Fruit fly (Drosophila melanogaster): ENCODE measurements around the gene CG44838.

The CG44838 gene

dm6 chr3L:9446731-9447238, 14.1 kb upstream of the CG44838 start, which contains the start of gene CG3529:
CG3529 (plus strand) TSS chr3L:9446864.
- TF ChIP-seq psq (optimal IDR thresholded peaks at IDR 0.05), result no peak
- TF ChIP-seq pan (optimal IDR thresholded peaks at IDR 0.05), result no peak
- TF ChIP-seq Dll (optimal IDR thresholded peaks at IDR 0.05), result no peak
- no peak for TF ChIP-seq EcR (GFP tag; optimal IDR thresholded peaks at IDR 0.05)
- TF ChIP-seq CG8478 (optimal IDR thresholded peaks at IDR 0.05), result no peak
- TF ChIP-seq usp (GFP tag; optimal IDR thresholded peaks at IDR 0.05), result no peak

DNA sequence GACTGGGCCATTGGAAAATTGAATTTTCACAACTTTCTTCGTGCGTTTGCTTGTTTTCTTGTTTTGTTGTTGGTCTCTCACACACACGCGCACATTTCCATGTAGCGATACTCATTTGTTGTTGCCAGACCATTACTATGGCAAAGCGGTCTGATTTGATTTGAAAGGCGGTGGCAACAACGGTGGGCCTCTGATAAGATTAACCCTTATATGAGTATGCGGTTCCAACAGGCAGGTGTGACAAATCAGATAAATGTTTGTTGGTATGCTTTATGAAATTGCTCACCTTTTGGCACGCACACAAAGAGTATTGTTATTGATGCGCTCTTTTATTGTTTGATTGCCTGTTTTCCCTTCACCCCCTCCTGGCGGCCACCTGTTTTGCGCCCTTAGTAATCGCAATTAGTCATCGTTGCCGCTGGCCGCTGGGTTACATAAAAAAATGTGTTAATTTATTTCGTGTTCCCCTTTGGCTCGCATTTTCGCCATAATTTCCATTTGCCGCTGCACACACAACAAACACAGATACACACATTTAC, 13.5 kb upstream of the CG44838 start:
- TF ChIP-seq pan (optimal IDR thresholded peaks at IDR 0.05), result no peak
- TF ChIP-seq psq (optimal IDR thresholded peaks at IDR 0.05), result no peak
- no peak for TF ChIP-seq EcR (GFP tag; optimal IDR thresholded peaks at IDR 0.05)
- no peak for TF ChIP-seq Dll (optimal IDR thresholded peaks at IDR 0.05)
- TF ChIP-seq usp (GFP tag; optimal IDR thresholded peaks at IDR 0.05), result no peak
- no peak for TF ChIP-seq CG8478 (optimal IDR thresholded peaks at IDR 0.05)

DNA sequence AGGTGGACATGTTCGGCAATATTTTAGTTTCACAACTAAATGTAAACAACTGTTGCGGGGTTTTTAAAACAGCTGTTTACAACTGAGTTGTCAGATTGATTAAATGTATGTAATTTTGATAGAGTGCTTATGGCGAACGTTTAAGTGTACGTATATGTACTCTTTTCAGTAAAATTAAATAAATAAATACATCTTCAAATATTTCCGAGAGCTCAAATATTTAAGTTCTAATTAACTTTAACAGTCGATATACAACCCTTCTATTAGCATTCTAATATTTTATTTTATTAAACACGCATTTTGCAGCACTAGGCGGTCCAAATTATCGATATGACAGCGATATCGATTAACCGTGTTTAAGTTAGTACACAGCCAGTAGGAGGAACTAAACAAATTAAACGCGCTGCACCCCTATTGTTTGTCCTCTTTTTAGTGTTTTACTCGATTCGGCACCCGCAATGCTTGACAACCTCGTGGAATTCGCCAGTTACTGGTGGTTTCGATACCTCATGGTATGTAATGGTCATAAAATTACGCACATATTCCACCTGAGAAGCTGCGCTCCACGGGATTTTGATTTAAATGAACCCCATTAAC, 9.2 kb upstream of the CG44838 start, which contains the start of the genes CG3448 and ghi:
CG3448 (minus strand) TSS at position 51 of the 597 bp plus-strand sequence.
ghi (plus strand) TSS at position 355 of the 597 bp plus-strand sequence.
- TF ChIP-seq usp (GFP tag; optimal IDR thresholded peaks at IDR 0.05), result no peak
- no peak for TF ChIP-seq psq (optimal IDR thresholded peaks at IDR 0.05)
- no peak for TF ChIP-seq pan (optimal IDR thresholded peaks at IDR 0.05)
- TF ChIP-seq Dll (optimal IDR thresholded peaks at IDR 0.05), result no peak
- no peak for TF ChIP-seq EcR (GFP tag; optimal IDR thresholded peaks at IDR 0.05)
- TF ChIP-seq CG8478 (optimal IDR thresholded peaks at IDR 0.05), result no peak

dm6 chr3L:9452422-9452821, 8.4 kb upstream of the CG44838 start:
- TF ChIP-seq psq (optimal IDR thresholded peaks at IDR 0.05) (no peak), EcR (GFP tag; optimal IDR thresholded peaks at IDR 0.05) (no peak), pan (optimal IDR thresholded peaks at IDR 0.05) (no peak), usp (GFP tag; optimal IDR thresholded peaks at IDR 0.05) (no peak), CG8478 (optimal IDR thresholded peaks at IDR 0.05) (no peak), Dll (optimal IDR thresholded peaks at IDR 0.05) (no peak)

DNA sequence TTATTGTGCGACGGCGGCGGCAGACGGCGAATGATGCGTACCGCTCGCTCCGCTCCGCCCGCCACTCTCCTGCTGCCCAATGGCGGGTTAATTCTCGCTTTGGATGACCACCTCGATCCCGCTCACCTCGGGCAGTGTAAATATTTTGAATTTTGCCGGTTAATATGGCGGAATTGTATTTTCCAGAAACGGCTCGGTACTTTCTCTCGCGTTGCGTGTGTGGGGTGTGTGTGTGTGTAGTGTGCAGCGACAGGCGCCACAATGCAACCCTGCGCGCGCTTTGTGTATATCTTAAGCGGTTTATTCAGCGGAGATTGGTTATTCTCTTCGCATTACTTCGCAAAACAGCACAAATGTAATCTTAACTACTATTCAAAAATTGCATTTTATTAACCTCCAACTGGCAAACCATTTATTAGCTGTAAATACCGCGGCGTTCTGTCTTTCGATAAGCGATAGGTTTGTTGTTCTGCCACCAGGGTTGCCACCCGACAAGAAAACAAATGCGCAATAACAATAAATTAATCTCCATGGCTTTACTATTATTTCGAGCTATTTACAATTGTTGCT, 4.9 kb upstream of the CG44838 start, which contains the start of the genes phol and CG3552:
phol (minus strand) TSS at position 463 of the 570 bp plus-strand sequence.
CG3552 (plus strand) TSS at position 500 of the 570 bp plus-strand sequence.
- TF ChIP-seq pan (optimal IDR thresholded peaks at IDR 0.05) (no peak), Dll (optimal IDR thresholded peaks at IDR 0.05) (no peak), psq (optimal IDR thresholded peaks at IDR 0.05) (no peak), usp (GFP tag; optimal IDR thresholded peaks at IDR 0.05) (no peak), CG8478 (optimal IDR thresholded peaks at IDR 0.05) (no peak)

DNA sequence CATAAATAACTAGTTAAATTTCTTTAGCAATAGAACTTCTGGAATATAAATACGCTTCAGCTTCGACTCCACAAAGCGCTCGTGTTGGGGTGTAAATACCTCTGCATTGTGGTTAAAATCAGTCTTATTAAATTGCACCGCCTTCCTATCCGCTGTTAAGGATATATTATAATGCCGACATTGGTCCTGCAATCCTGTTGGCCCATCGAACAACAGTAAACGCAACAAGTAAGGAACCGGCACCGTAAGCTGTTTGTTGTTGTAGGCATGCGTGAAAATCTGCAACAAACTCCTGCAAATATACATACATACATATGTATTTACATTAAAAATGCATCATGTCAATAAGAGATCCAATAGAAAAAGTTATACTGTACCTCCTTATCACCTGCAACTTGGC, 4.5 kb upstream of the CG44838 start:
- TF ChIP-seq psq (optimal IDR thresholded peaks at IDR 0.05) (no peak), EcR (GFP tag; optimal IDR thresholded peaks at IDR 0.05) (no peak), usp (GFP tag; optimal IDR thresholded peaks at IDR 0.05) (no peak), pan (optimal IDR thresholded peaks at IDR 0.05) (no peak), Dll (optimal IDR thresholded peaks at IDR 0.05) (no peak), CG8478 (optimal IDR thresholded peaks at IDR 0.05) (no peak)

dm6 chr3L:9457619-9458092, 3.2 kb upstream of the CG44838 start, which contains the start of gene CG3437:
CG3437 (minus strand) TSS chr3L:9457669.
- TF ChIP-seq usp (GFP tag; optimal IDR thresholded peaks at IDR 0.05) (no peak), psq (optimal IDR thresholded peaks at IDR 0.05) (no peak), EcR (GFP tag; optimal IDR thresholded peaks at IDR 0.05) (no peak), Dll (optimal IDR thresholded peaks at IDR 0.05) (no peak), CG8478 (optimal IDR thresholded peaks at IDR 0.05) (no peak), pan (optimal IDR thresholded peaks at IDR 0.05) (no peak)

DNA sequence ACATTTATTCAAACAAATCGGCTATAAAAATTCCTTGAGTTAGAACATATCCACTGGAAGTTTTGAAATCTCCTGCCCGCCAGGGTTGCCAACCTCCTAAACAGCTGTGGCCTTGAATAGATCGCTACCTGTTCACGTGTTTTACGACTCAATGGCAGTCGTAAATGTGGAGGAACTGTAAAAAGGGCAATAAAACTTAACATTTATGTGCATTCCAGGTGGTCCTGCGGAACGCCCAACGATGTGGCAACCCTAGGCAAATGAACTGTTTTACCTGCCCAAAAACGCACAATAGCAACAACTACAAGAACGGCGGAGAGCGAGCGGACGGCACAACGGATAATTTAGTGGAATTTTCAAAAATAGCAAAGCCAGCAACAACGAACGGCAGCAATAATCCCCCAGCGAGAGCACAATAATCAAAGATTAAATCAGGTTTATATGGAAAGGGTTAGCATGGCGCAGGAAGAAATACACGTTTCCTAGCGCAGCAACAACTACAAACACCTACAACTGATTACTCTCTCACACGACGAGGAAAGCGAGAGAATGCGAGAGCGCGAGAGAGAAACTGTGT, 908 bp downstream of the CG44838 start:
- no peak for TF ChIP-seq EcR (GFP tag; optimal IDR thresholded peaks at IDR 0.05)

dm6 chr3L:9462247-9462769, 1.5 kb downstream of the CG44838 start:
- peak; percentile 41 for TF ChIP-seq Dll (optimal IDR thresholded peaks at IDR 0.05)
- TF ChIP-seq usp (GFP tag; optimal IDR thresholded peaks at IDR 0.05), result no peak

DNA sequence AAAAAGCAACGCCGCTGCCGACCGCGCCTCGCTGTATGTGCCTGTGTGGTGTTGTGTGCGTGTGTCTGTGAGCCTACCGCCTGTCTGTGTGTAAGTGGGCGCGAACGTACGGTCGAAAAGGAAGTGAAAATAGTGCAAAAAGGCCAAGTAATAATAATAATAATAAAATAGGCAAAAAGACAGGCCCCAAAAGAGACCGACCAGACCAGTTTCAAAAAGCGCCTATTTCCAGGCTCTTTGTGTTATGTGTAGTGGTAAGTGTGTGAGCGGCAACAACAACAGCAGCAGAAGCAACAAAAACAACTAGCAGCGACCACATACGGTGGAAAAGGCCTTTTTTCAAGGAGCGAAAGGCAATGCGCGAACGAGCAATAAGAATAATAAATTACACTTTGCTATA, 1.9 kb downstream of the CG44838 start:
- TF ChIP-seq usp (GFP tag; optimal IDR thresholded peaks at IDR 0.05) (no peak), CG8478 (optimal IDR thresholded peaks at IDR 0.05) (no peak), psq (optimal IDR thresholded peaks at IDR 0.05) (no peak), pan (optimal IDR thresholded peaks at IDR 0.05) (no peak), Dll (optimal IDR thresholded peaks at IDR 0.05) (no peak), EcR (GFP tag; optimal IDR thresholded peaks at IDR 0.05) (no peak)

dm6 chr3L:9465652-9466244, 4.9 kb downstream of the CG44838 start:
- TF ChIP-seq usp (GFP tag; optimal IDR thresholded peaks at IDR 0.05) (no peak), Dll (optimal IDR thresholded peaks at IDR 0.05) (no peak), psq (optimal IDR thresholded peaks at IDR 0.05) (no peak), CG8478 (optimal IDR thresholded peaks at IDR 0.05) (no peak), EcR (GFP tag; optimal IDR thresholded peaks at IDR 0.05) (no peak), pan (optimal IDR thresholded peaks at IDR 0.05) (no peak)
